Fruit fly (Drosophila melanogaster) whole organism, embryonic: ENCODE data around the gene CG9886.

Source experiments
- Ada2b ChIP-seq: fragments of 200-800 bp; sonication (Bioruptor generic); IDR thresholded peaks from 2 replicates; pipeline ENCODE4 v1.3.6; 2022; ENCODE audit warnings: missing biosample characterization, missing genetic modification characterization
- CG10147 ChIP-seq: fragments of 200-800 bp; sonication (Bioruptor generic); optimal IDR thresholded peaks from 2 replicates; lab custom pipeline; 2019; ENCODE audit warnings: missing biosample characterization, mild to moderate bottlenecking, missing genetic modification characterization, moderate library complexity
- CG10209 ChIP-seq: fragments of 200-800 bp; sonication (Bioruptor generic); optimal IDR thresholded peaks from 3 replicates; lab custom pipeline; 2017; ENCODE audit warnings: missing biosample characterization, mild to moderate bottlenecking, missing genetic modification characterization, missing genetic modification reagents
- CG11247 ChIP-seq: fragments of 200-800 bp; sonication (Bioruptor generic); IDR thresholded peaks from 2 replicates; pipeline ENCODE4 v1.3.6; 2022; ENCODE audit warnings: missing biosample characterization, missing genetic modification characterization
- CG11456 ChIP-seq: fragments of 200-800 bp; sonication (Bioruptor generic); IDR thresholded peaks from 3 replicates; pipeline ENCODE4 v1.3.6; 2022; ENCODE audit warnings: missing biosample characterization, missing genetic modification characterization
- CG13624 ChIP-seq: fragments of 200-800 bp; sonication (Bioruptor generic); optimal IDR thresholded peaks from 2 replicates; lab custom pipeline; 2016; ENCODE audit warnings: missing biosample characterization, missing genetic modification characterization
- CG14014 ChIP-seq: fragments of 200-800 bp; sonication (Bioruptor generic); IDR thresholded peaks from 2 replicates; pipeline ENCODE4 v1.3.6; 2022; ENCODE audit warnings: missing biosample characterization, missing genetic modification characterization
- CG14965 ChIP-seq: fragments of 200-800 bp; sonication (Bioruptor generic); optimal IDR thresholded peaks from 2 replicates; lab custom pipeline; 2016; ENCODE audit warnings: missing biosample characterization, missing genetic modification characterization, borderline replicate concordance
- CG17568 ChIP-seq: fragments of 200-800 bp; sonication (Bioruptor generic); optimal IDR thresholded peaks from 2 replicates; lab custom pipeline; 2018; ENCODE audit warnings: missing biosample characterization, mild to moderate bottlenecking, missing genetic modification characterization, moderate library complexity
- CG17829 ChIP-seq: fragments of 200-800 bp; optimal IDR thresholded peaks from 2 replicates; lab custom pipeline; 2019; ENCODE audit warnings: missing biosample characterization, mild to moderate bottlenecking, missing genetic modification characterization, moderate library complexity
- CG2875 ChIP-seq: fragments of 200-800 bp; sonication (Bioruptor generic); optimal IDR thresholded peaks from 2 replicates; lab custom pipeline; 2017; ENCODE audit warnings: missing biosample characterization, mild to moderate bottlenecking, missing genetic modification characterization, missing genetic modification reagents
- CG31441 ChIP-seq: fragments of 200-800 bp; sonication (Bioruptor generic); IDR thresholded peaks from 2 replicates; pipeline ENCODE4 v1.3.6; 2022; ENCODE audit warnings: missing biosample characterization, missing genetic modification characterization
- CG43689 ChIP-seq: fragments of 200-800 bp; sonication (Bioruptor generic); IDR thresholded peaks from 2 replicates; pipeline ENCODE4 v1.3.6; 2022; ENCODE audit warnings: missing biosample characterization, missing genetic modification characterization
- CG4617 ChIP-seq: fragments of 200-800 bp; sonication (Bioruptor generic); optimal IDR thresholded peaks from 3 replicates; lab custom pipeline; 2016; ENCODE audit warnings: missing biosample characterization, missing genetic modification characterization, borderline replicate concordance
- CG6689 ChIP-seq: fragments of 200-800 bp; sonication (Bioruptor generic); IDR thresholded peaks from 2 replicates; pipeline ENCODE4 v1.3.6; 2022; ENCODE audit warnings: missing biosample characterization, missing genetic modification characterization
- CG7357 ChIP-seq: fragments of 200-800 bp; sonication (Bioruptor generic); IDR thresholded peaks from 3 replicates; pipeline ENCODE4 v1.3.6; 2022; ENCODE audit warnings: missing biosample characterization, missing genetic modification characterization
- CG7556 ChIP-seq: fragments of 200-800 bp; sonication (Bioruptor generic); optimal IDR thresholded peaks from 2 replicates; lab custom pipeline; 2017; ENCODE audit warnings: missing biosample characterization, mild to moderate bottlenecking, missing genetic modification characterization
- CG7839 ChIP-seq: fragments of 200-800 bp; sonication (Bioruptor generic); optimal IDR thresholded peaks from 3 replicates; lab custom pipeline; 2018; ENCODE audit warnings: missing biosample characterization, mild to moderate bottlenecking, missing genetic modification characterization, moderate library complexity
- CG7963 ChIP-seq: fragments of 200-800 bp; sonication (Bioruptor generic); IDR thresholded peaks from 3 replicates; pipeline ENCODE4 v1.3.6; 2022; ENCODE audit warnings: missing biosample characterization, missing genetic modification characterization; ENCODE audit not compliant: partially characterized antibody
- CG9817 ChIP-seq: fragments of 200-800 bp; sonication (Bioruptor generic); optimal IDR thresholded peaks from 2 replicates; lab custom pipeline; 2018; ENCODE audit warnings: missing biosample characterization, mild to moderate bottlenecking, missing genetic modification characterization, moderate library complexity
- CHES-1-like ChIP-seq: fragments of 200-800 bp; sonication (Bioruptor generic); optimal IDR thresholded peaks from 2 replicates; lab custom pipeline; 2016; ENCODE audit warnings: missing biosample characterization, missing genetic modification characterization
- D19B ChIP-seq: fragments of 200-800 bp; sonication (Bioruptor generic); optimal IDR thresholded peaks from 2 replicates; lab custom pipeline; 2017; ENCODE audit warnings: missing biosample characterization, mild to moderate bottlenecking, missing genetic modification characterization
- Dad ChIP-seq: fragments of 200-800 bp; sonication (Bioruptor generic); optimal IDR thresholded peaks from 3 replicates; lab custom pipeline; 2016; ENCODE audit warnings: missing biosample characterization, missing genetic modification characterization
- E2f2 ChIP-seq: fragments of 200-800 bp; sonication (Bioruptor generic); IDR thresholded peaks from 2 replicates; pipeline ENCODE4 v1.3.6; 2022; ENCODE audit warnings: missing biosample characterization, missing genetic modification characterization
- HmgD ChIP-seq: fragments of 200-800 bp; sonication (Bioruptor generic); optimal IDR thresholded peaks from 3 replicates; lab custom pipeline; 2016; ENCODE audit warnings: missing biosample characterization, missing genetic modification characterization
- MESR4 ChIP-seq: fragments of 200-800 bp; sonication (Bioruptor generic); optimal IDR thresholded peaks from 2 replicates; lab custom pipeline; 2018; ENCODE audit warnings: missing biosample characterization, mild to moderate bottlenecking, missing genetic modification characterization, moderate library complexity
- Rx ChIP-seq: fragments of 200-800 bp; sonication (Bioruptor generic); IDR thresholded peaks from 2 replicates; pipeline ENCODE4 v1.3.6; 2022; ENCODE audit warnings: missing biosample characterization, missing genetic modification characterization
- Usf ChIP-seq: fragments of 200-800 bp; sonication (Bioruptor generic); optimal IDR thresholded peaks from 2 replicates; lab custom pipeline; 2017; ENCODE audit warnings: missing genotype, missing biosample characterization, missing genetic modification characterization
- Vsx1 ChIP-seq: fragments of 200-800 bp; sonication (Bioruptor generic); optimal IDR thresholded peaks from 2 replicates; lab custom pipeline; 2017; ENCODE audit warnings: missing biosample characterization, mild to moderate bottlenecking, missing genetic modification characterization, missing genetic modification reagents
- ara ChIP-seq: fragments of 200-800 bp; sonication (Bioruptor generic); IDR thresholded peaks from 2 replicates; pipeline ENCODE4 v1.3.6; 2022; ENCODE audit warnings: missing biosample characterization, missing genetic modification characterization
- ash1 ChIP-seq: fragments of 200-800 bp; sonication (Bioruptor generic); optimal IDR thresholded peaks from 2 replicates; lab custom pipeline; 2018; ENCODE audit warnings: missing biosample characterization, mild to moderate bottlenecking, missing genetic modification characterization
- bab2 ChIP-seq: fragments of 200-800 bp; sonication (Bioruptor generic); optimal IDR thresholded peaks from 2 replicates; lab custom pipeline; 2016; ENCODE audit warnings: missing biosample characterization, missing genetic modification characterization
- btn ChIP-seq: fragments of 200-800 bp; sonication (Bioruptor generic); optimal IDR thresholded peaks from 2 replicates; lab custom pipeline; 2016; ENCODE audit warnings: missing biosample characterization, missing genetic modification characterization
- chif ChIP-seq, 2 experiments: fragments of 200-800 bp; sonication (Bioruptor generic); optimal IDR thresholded peaks; 3 replicates each; lab custom pipeline; 2016; ENCODE audit warnings: missing biosample characterization in 2 of 2, missing genetic modification characterization in 2 of 2
- dmrt11E ChIP-seq: fragments of 200-800 bp; sonication (Bioruptor generic); optimal IDR thresholded peaks from 3 replicates; lab custom pipeline; 2018; ENCODE audit warnings: missing biosample characterization, mild to moderate bottlenecking, missing genetic modification characterization, moderate library complexity
- ewg ChIP-seq: fragments of 200-800 bp; sonication (Bioruptor generic); optimal IDR thresholded peaks from 3 replicates; lab custom pipeline; 2017; ENCODE audit warnings: mild to moderate bottlenecking, missing biosample characterization, missing genetic modification reagents, missing genetic modification characterization
- gro ChIP-seq: fragments of 200-800 bp; sonication (Bioruptor generic); optimal IDR thresholded peaks from 2 replicates; lab custom pipeline; 2016; ENCODE audit warnings: missing biosample characterization, missing genetic modification characterization
- her ChIP-seq: fragments of 200-800 bp; sonication (Bioruptor generic); optimal IDR thresholded peaks from 2 replicates; lab custom pipeline; 2016; ENCODE audit warnings: missing biosample characterization, missing genetic modification characterization
- jigr1 ChIP-seq: fragments of 200-800 bp; sonication (Bioruptor generic); IDR thresholded peaks from 3 replicates; pipeline ENCODE4 v1.3.6; 2022; ENCODE audit warnings: missing biosample characterization, missing genetic modification characterization
- klu ChIP-seq: fragments of 200-800 bp; sonication (Bioruptor generic); IDR thresholded peaks from 2 replicates; pipeline ENCODE4 v1.3.6; 2022; ENCODE audit warnings: missing biosample characterization, missing genetic modification characterization
- knrl ChIP-seq: fragments of 200-800 bp; sonication (Bioruptor generic); IDR thresholded peaks from 3 replicates; pipeline ENCODE4 v1.3.6; 2022; ENCODE audit warnings: missing biosample characterization, missing genetic modification characterization; ENCODE audit not compliant: partially characterized antibody
- mam ChIP-seq: fragments of 200-800 bp; sonication (Bioruptor generic); optimal IDR thresholded peaks from 3 replicates; lab custom pipeline; 2016; ENCODE audit warnings: missing biosample characterization, missing genetic modification characterization
- org-1 ChIP-seq: fragments of 200-800 bp; sonication (Bioruptor generic); optimal IDR thresholded peaks from 2 replicates; lab custom pipeline; 2017; ENCODE audit warnings: missing biosample characterization, missing genetic modification characterization
- pita ChIP-seq: fragments of 200-800 bp; sonication (Bioruptor generic); optimal IDR thresholded peaks from 2 replicates; lab custom pipeline; 2017; ENCODE audit warnings: missing biosample characterization, mild to moderate bottlenecking, missing genetic modification characterization
- psq ChIP-seq: fragments of 200-800 bp; sonication (Bioruptor generic); optimal IDR thresholded peaks from 2 replicates; lab custom pipeline; 2017; ENCODE audit warnings: missing biosample characterization, missing genetic modification characterization
- ro ChIP-seq: fragments of 200-800 bp; sonication (Bioruptor generic); IDR thresholded peaks from 2 replicates; pipeline ENCODE4 v1.3.6; 2022; ENCODE audit warnings: missing biosample characterization, missing genetic modification characterization
- sim ChIP-seq: fragments of 200-800 bp; sonication (Bioruptor generic); IDR thresholded peaks from 2 replicates; pipeline ENCODE4 v1.3.6; 2022; ENCODE audit warnings: missing biosample characterization, missing genetic modification characterization
- sob ChIP-seq: fragments of 200-800 bp; sonication (Bioruptor generic); IDR thresholded peaks from 2 replicates; pipeline ENCODE4 v1.3.6; 2022; ENCODE audit warnings: missing biosample characterization, missing genetic modification characterization
- tll ChIP-seq, 2 experiments: fragments of 200-800 bp in 1 of 2; fragments of >200 bp in 1 of 2; sonication (Bioruptor generic) in 1 of 2; optimal IDR thresholded peaks; 2 replicates each; lab custom pipeline; 2017 to 2019; ENCODE audit warnings: missing biosample characterization in 2 of 2, missing genetic modification characterization in 2 of 2, mild to moderate bottlenecking in 1 of 2, moderate library complexity in 1 of 2
- wek ChIP-seq: fragments of 200-800 bp; sonication (Bioruptor generic); optimal IDR thresholded peaks from 3 replicates; lab custom pipeline; 2018; ENCODE audit warnings: missing biosample characterization, mild to moderate bottlenecking, missing genetic modification characterization, moderate library complexity
- zen ChIP-seq: fragments of 200-800 bp; sonication (Bioruptor generic); optimal IDR thresholded peaks from 3 replicates; lab custom pipeline; 2018; ENCODE audit warnings: missing biosample characterization, mild to moderate bottlenecking, missing genetic modification characterization, moderate library complexity

Gene CG9886

dm6 chr2L:2420490-2420889 is at the start of gene CG9886 (continued):
- TF ChIP-seq CG4617 (GFP tag; lab: Kevin White, UChicago) (peak; percentile 62), CG6689 (peak; percentile 43; the same call in 1 of the 2 replicates), jigr1 (GFP tag; lab: Robert Waterston, UW) (no peak), Usf (GFP tag; lab: Kevin White, UChicago) (no peak), Dad (GFP tag; lab: Kevin White, UChicago) (no peak), CG14014 (peak; percentile 60), D19B (peak; percentile 8), CG7963 (GFP tag; lab: Robert Waterston, UW) (no peak), CG10209 (GFP tag; lab: Kevin White, UChicago) (peak; percentile 53), knrl (peak; percentile 26; the same call in 1 of the 3 replicates), pita (no peak), CG14965 (GFP tag; lab: Kevin White, UChicago) (no peak), Rx (GFP tag; lab: Robert Waterston, UW) (no peak), CG43689 (no peak), CG13624 (GFP tag; lab: Kevin White, UChicago) (no peak), gro (GFP tag; lab: Kevin White, UChicago) (no peak), CG2875 (peak; percentile 42), chif (GFP tag; optimal IDR thresholded peaks at IDR 0.05; lab: Kevin White, UChicago) (peak in 1 of 2 experiments; percentile 38), MESR4 (GFP tag; lab: Kevin White, UChicago) (no peak), CG7556 (GFP tag; lab: Kevin White, UChicago) (peak; percentile 57), zen (tag; lab: Kevin White, UChicago) (peak; percentile 76), CG9817 (tag; lab: Kevin White, UChicago) (peak; percentile 70), org-1 (peak; percentile 23), CG17568 (GFP tag; lab: Kevin White, UChicago) (no peak), CG11456 (GFP tag; lab: Robert Waterston, UW) (no peak), Vsx1 (GFP tag; lab: Kevin White, UChicago) (peak; percentile 44), ewg (peak; percentile 8), dmrt11E (tag; lab: Kevin White, UChicago) (peak; percentile 80), sim (GFP tag; lab: Robert Waterston, UW) (peak; percentile 32; the same call in 1 of the 2 replicates), ara (peak; percentile 13; the same call in 1 of the 2 replicates), psq (GFP tag; lab: Kevin White, UChicago) (no peak), Ada2b (GFP tag; lab: Robert Waterston, UW) (peak; percentile 40), CG31441 (peak; percentile 84), tll (GFP tag; optimal IDR thresholded peaks at IDR 0.05; lab: Kevin White, UChicago) (peak in 1 of 2 experiments; percentile 6), E2f2 (GFP tag; lab: Robert Waterston, UW) (peak; percentile 78), CG7839 (tag; lab: Kevin White, UChicago) (peak; percentile 73), sob (GFP tag; lab: Robert Waterston, UW) (peak; percentile 49), CG11247 (0 out of 2 replicates have a peak, but pooled peaks have one; percentile 15), CG17829 (tag; lab: Kevin White, UChicago) (peak; percentile 79), wek (GFP tag; lab: Kevin White, UChicago) (peak; percentile 99), her (GFP tag; lab: Kevin White, UChicago) (no peak), CHES-1-like (GFP tag; lab: Kevin White, UChicago) (no peak), ash1 (GFP tag; lab: Kevin White, UChicago) (no peak), klu (GFP tag; lab: Robert Waterston, UW) (no peak), btn (no peak), bab2 (GFP tag; lab: Kevin White, UChicago) (no peak), CG7357 (GFP tag; lab: Robert Waterston, UW) (no peak), CG10147 (peak; percentile 66), ro (no peak), HmgD (GFP tag; lab: Kevin White, UChicago) (no peak), mam (GFP tag; lab: Kevin White, UChicago) (no peak)
